Fruit fly (Drosophila melanogaster) whole organism, embryonic: Measurements from ENCODE around the gene CG43221.

Experiments
- Adf1 ChIP-seq: fragments of 200-800 bp; sonication (Bioruptor generic); IDR thresholded peaks from 2 replicates; pipeline ENCODE4 v1.3.6; 2022; ENCODE audit warnings: missing biosample characterization, missing genetic modification characterization
- Antp ChIP-seq: fragments of 200-800 bp; sonication (Bioruptor generic); optimal IDR thresholded peaks from 3 replicates; lab custom pipeline; 2016; ENCODE audit warnings: missing biosample characterization, missing genetic modification characterization
- Bdp1 ChIP-seq: fragments of 200-800 bp; sonication (Bioruptor generic); optimal IDR thresholded peaks from 3 replicates; lab custom pipeline; 2016; ENCODE audit warnings: missing biosample characterization, missing genetic modification characterization
- CG12236 ChIP-seq: fragments of 200-800 bp; sonication (Bioruptor generic); optimal IDR thresholded peaks from 2 replicates; lab custom pipeline; 2016; ENCODE audit warnings: missing biosample characterization, missing genetic modification characterization
- CG1233 ChIP-seq: fragments of 200-800 bp; sonication (Bioruptor generic); optimal IDR thresholded peaks from 4 replicates; lab custom pipeline; 2018; ENCODE audit warnings: missing biosample characterization, mild to moderate bottlenecking, missing genetic modification characterization
- CG1603 ChIP-seq: fragments of 200-800 bp; sonication (Bioruptor generic); optimal IDR thresholded peaks from 2 replicates; lab custom pipeline; 2019; ENCODE audit warnings: missing biosample characterization, mild to moderate bottlenecking, missing genetic modification characterization, moderate library complexity
- CG1647 ChIP-seq: fragments of 200-800 bp; sonication (Bioruptor generic); optimal IDR thresholded peaks from 3 replicates; lab custom pipeline; 2016; ENCODE audit warnings: missing biosample characterization, missing genetic modification characterization
- CG16779 ChIP-seq: fragments of 200-800 bp; sonication (Bioruptor generic); IDR thresholded peaks from 2 replicates; pipeline ENCODE4 v1.3.6; 2022; ENCODE audit warnings: missing biosample characterization, missing genetic modification characterization
- CG1792 ChIP-seq: fragments of 200-800 bp; sonication (Bioruptor generic); optimal IDR thresholded peaks from 2 replicates; lab custom pipeline; 2016; ENCODE audit warnings: missing biosample characterization, missing genetic modification characterization
- CG2116 ChIP-seq: fragments of 200-800 bp; sonication (Bioruptor generic); optimal IDR thresholded peaks from 3 replicates; lab custom pipeline; 2018; ENCODE audit warnings: missing biosample characterization, mild to moderate bottlenecking, missing genetic modification characterization
- CG34422 ChIP-seq: fragments of 200-800 bp; sonication (Bioruptor generic); IDR thresholded peaks from 3 replicates; pipeline ENCODE4 v1.3.6; 2022; ENCODE audit warnings: missing biosample characterization, missing genetic modification characterization
- CG3995 ChIP-seq: fragments of 200-800 bp; sonication (Bioruptor generic); optimal IDR thresholded peaks from 3 replicates; lab custom pipeline; 2016; ENCODE audit warnings: missing biosample characterization, missing genetic modification characterization
- CG43689 ChIP-seq: fragments of 200-800 bp; sonication (Bioruptor generic); IDR thresholded peaks from 2 replicates; pipeline ENCODE4 v1.3.6; 2022; ENCODE audit warnings: missing biosample characterization, missing genetic modification characterization
- CG9876 ChIP-seq: fragments of 200-800 bp; sonication (Bioruptor generic); optimal IDR thresholded peaks from 2 replicates; lab custom pipeline; 2016; ENCODE audit warnings: missing biosample characterization, missing genetic modification characterization
- CoRest ChIP-seq: fragments of 200-800 bp; sonication (Bioruptor generic); optimal IDR thresholded peaks from 3 replicates; lab custom pipeline; 2018; ENCODE audit warnings: missing biosample characterization, mild to moderate bottlenecking, missing genetic modification characterization, moderate library complexity
- D19B ChIP-seq: fragments of 200-800 bp; sonication (Bioruptor generic); optimal IDR thresholded peaks from 2 replicates; lab custom pipeline; 2017; ENCODE audit warnings: missing biosample characterization, mild to moderate bottlenecking, missing genetic modification characterization
- Dek ChIP-seq: fragments of 200-800 bp; sonication (Bioruptor generic); optimal IDR thresholded peaks from 3 replicates; lab custom pipeline; 2019; ENCODE audit warnings: missing biosample characterization, mild to moderate bottlenecking, missing genetic modification characterization, moderate library complexity
- Dfd ChIP-seq, 2 experiments: fragments of >200 bp; optimal IDR thresholded peaks; 2 replicates each; lab custom pipeline; 2017; ENCODE audit warnings: missing biosample characterization in 2 of 2, missing genetic modification characterization in 2 of 2
- Dip3 ChIP-seq: fragments of 200-800 bp; sonication (Bioruptor generic); optimal IDR thresholded peaks from 3 replicates; lab custom pipeline; 2016; ENCODE audit warnings: missing biosample characterization, missing genetic modification characterization
- HLH54F ChIP-seq: fragments of 200-800 bp; sonication (Bioruptor generic); optimal IDR thresholded peaks from 3 replicates; lab custom pipeline; 2016; ENCODE audit warnings: missing biosample characterization, missing genetic modification characterization
- HmgD ChIP-seq: fragments of 200-800 bp; sonication (Bioruptor generic); optimal IDR thresholded peaks from 3 replicates; lab custom pipeline; 2016; ENCODE audit warnings: missing biosample characterization, missing genetic modification characterization
- Hmr ChIP-seq: fragments of 200-800 bp; sonication (Bioruptor generic); optimal IDR thresholded peaks from 3 replicates; lab custom pipeline; 2017; ENCODE audit warnings: mild to moderate bottlenecking, missing biosample characterization, missing genetic modification reagents, missing genetic modification characterization
- Jarid2 ChIP-seq: fragments of 200-800 bp; sonication (Bioruptor generic); optimal IDR thresholded peaks from 3 replicates; lab custom pipeline; 2017; ENCODE audit warnings: mild to moderate bottlenecking, missing biosample characterization, missing genetic modification reagents, missing genetic modification characterization
- Myb ChIP-seq: fragments of 200-800 bp; sonication (Bioruptor generic); optimal IDR thresholded peaks from 2 replicates; lab custom pipeline; 2016; ENCODE audit warnings: missing biosample characterization, missing genetic modification characterization
- Nf-YB ChIP-seq: fragments of 200-800 bp; sonication (Bioruptor generic); optimal IDR thresholded peaks from 3 replicates; lab custom pipeline; 2019; ENCODE audit warnings: missing biosample characterization, mild to moderate bottlenecking, missing genetic modification characterization, moderate library complexity
- Oaz ChIP-seq: fragments of 200-800 bp; sonication (Bioruptor generic); IDR thresholded peaks from 2 replicates; pipeline ENCODE4 v1.3.6; 2022; ENCODE audit warnings: missing biosample characterization, missing genetic modification characterization
- Rfx ChIP-seq: fragments of 200-800 bp; sonication (Bioruptor generic); IDR thresholded peaks from 2 replicates; pipeline ENCODE4 v1.3.6; 2022; ENCODE audit warnings: missing biosample characterization, missing genetic modification characterization
- Spps ChIP-seq: fragments of 200-800 bp; sonication (Bioruptor generic); optimal IDR thresholded peaks from 2 replicates; lab custom pipeline; 2018; ENCODE audit warnings: missing biosample characterization, mild to moderate bottlenecking, missing genetic modification characterization
- Tbp ChIP-seq: fragments of >200 bp; optimal IDR thresholded peaks from 2 replicates; lab custom pipeline; 2018; ENCODE audit warnings: missing biosample characterization, missing genetic modification characterization
- az2 ChIP-seq: fragments of 200-800 bp; sonication (Bioruptor generic); optimal IDR thresholded peaks from 3 replicates; lab custom pipeline; 2016; ENCODE audit warnings: missing biosample characterization, missing genetic modification characterization
- br ChIP-seq: fragments of >200 bp; optimal IDR thresholded peaks from 2 replicates; lab custom pipeline; 2017
- crc ChIP-seq: fragments of 200-800 bp; sonication (Bioruptor generic); optimal IDR thresholded peaks from 2 replicates; lab custom pipeline; 2016; ENCODE audit warnings: missing biosample characterization, missing genetic modification characterization
- cwo ChIP-seq: fragments of 200-800 bp; sonication (Bioruptor generic); optimal IDR thresholded peaks from 3 replicates; lab custom pipeline; 2017; ENCODE audit warnings: missing biosample characterization, missing genetic modification characterization, mild to moderate bottlenecking, moderate library complexity, missing genetic modification reagents
- dm ChIP-seq: fragments of 200-800 bp; sonication (Bioruptor generic); optimal IDR thresholded peaks from 3 replicates; lab custom pipeline; 2016; ENCODE audit warnings: missing biosample characterization, missing genetic modification characterization
- dpn ChIP-seq, 2 experiments: fragments of 200-800 bp; sonication (Bioruptor generic); optimal IDR thresholded peaks; 3 replicates each; lab custom pipeline; 2016; ENCODE audit warnings: missing biosample characterization in 2 of 2, missing genetic modification characterization in 2 of 2
- emc ChIP-seq: fragments of 200-800 bp; sonication (Bioruptor generic); optimal IDR thresholded peaks from 2 replicates; lab custom pipeline; 2016; ENCODE audit warnings: missing biosample characterization, missing genetic modification characterization
- en ChIP-seq: fragments of 200-800 bp; sonication (Bioruptor generic); optimal IDR thresholded peaks from 2 replicates; lab custom pipeline; 2016; ENCODE audit warnings: missing biosample characterization, missing genetic modification characterization
- eve ChIP-seq, 2 experiments: fragments of >200 bp; optimal IDR thresholded peaks; 2 replicates each; lab custom pipeline; 2017; ENCODE audit warnings: missing biosample characterization in 2 of 2, missing genetic modification characterization in 2 of 2
- fd3F ChIP-seq: fragments of 200-800 bp; sonication (Bioruptor generic); optimal IDR thresholded peaks from 2 replicates; lab custom pipeline; 2018; ENCODE audit warnings: missing biosample characterization, mild to moderate bottlenecking, missing genetic modification characterization, moderate library complexity
- gro ChIP-seq: fragments of 200-800 bp; sonication (Bioruptor generic); optimal IDR thresholded peaks from 2 replicates; lab custom pipeline; 2016; ENCODE audit warnings: missing biosample characterization, missing genetic modification characterization
- jumu ChIP-seq: fragments of 200-800 bp; sonication (Bioruptor generic); optimal IDR thresholded peaks from 3 replicates; lab custom pipeline; 2016; ENCODE audit warnings: missing biosample characterization, missing genetic modification characterization
- ken ChIP-seq: fragments of 200-800 bp; sonication (Bioruptor generic); IDR thresholded peaks from 3 replicates; pipeline ENCODE4 v1.3.6; 2022; ENCODE audit warnings: missing biosample characterization, missing genetic modification characterization
- phol ChIP-seq: fragments of 200-800 bp; sonication (Bioruptor generic); optimal IDR thresholded peaks from 3 replicates; lab custom pipeline; 2018; ENCODE audit warnings: missing biosample characterization, mild to moderate bottlenecking, missing genetic modification characterization, moderate library complexity
- pita ChIP-seq: fragments of 200-800 bp; sonication (Bioruptor generic); optimal IDR thresholded peaks from 2 replicates; lab custom pipeline; 2017; ENCODE audit warnings: missing biosample characterization, mild to moderate bottlenecking, missing genetic modification characterization
- repo ChIP-seq: fragments of 200-800 bp; sonication (Bioruptor generic); optimal IDR thresholded peaks from 2 replicates; lab custom pipeline; 2016; ENCODE audit warnings: missing biosample characterization, missing genetic modification characterization
- slbo ChIP-seq: fragments of 200-800 bp; sonication (Bioruptor generic); IDR thresholded peaks from 2 replicates; pipeline ENCODE4 v1.3.6; 2022; ENCODE audit warnings: missing biosample characterization, missing genetic modification characterization
- sob ChIP-seq: fragments of 200-800 bp; sonication (Bioruptor generic); IDR thresholded peaks from 2 replicates; pipeline ENCODE4 v1.3.6; 2022; ENCODE audit warnings: missing biosample characterization, missing genetic modification characterization
- tio ChIP-seq: fragments of 200-800 bp; sonication (Bioruptor generic); optimal IDR thresholded peaks from 2 replicates; lab custom pipeline; 2017; ENCODE audit warnings: missing biosample characterization, missing genetic modification characterization, inconsistent platforms
- tll ChIP-seq, 2 experiments: fragments of 200-800 bp in 1 of 2; fragments of >200 bp in 1 of 2; sonication (Bioruptor generic) in 1 of 2; optimal IDR thresholded peaks; 2 replicates each; lab custom pipeline; 2017 to 2019; ENCODE audit warnings: missing biosample characterization in 2 of 2, missing genetic modification characterization in 2 of 2, mild to moderate bottlenecking in 1 of 2, moderate library complexity in 1 of 2
- trh ChIP-seq: fragments of 200-800 bp; sonication (Bioruptor generic); optimal IDR thresholded peaks from 2 replicates; lab custom pipeline; 2016; ENCODE audit warnings: missing biosample characterization, missing genetic modification characterization
- tup ChIP-seq: fragments of 200-800 bp; sonication (Bioruptor generic); optimal IDR thresholded peaks from 2 replicates; lab custom pipeline; 2016; ENCODE audit warnings: missing biosample characterization, mild to moderate bottlenecking, missing genetic modification characterization, moderate library complexity
- twi ChIP-seq: fragments of 200-800 bp; optimal IDR thresholded peaks from 2 replicates; lab custom pipeline; 2019; ENCODE audit warnings: missing biosample characterization, mild to moderate bottlenecking, missing genetic modification characterization, moderate library complexity
- usp ChIP-seq: fragments of >200 bp; optimal IDR thresholded peaks from 2 replicates; lab custom pipeline; 2017; ENCODE audit warnings: missing biosample characterization, missing genetic modification characterization

The CG43221 gene

dm6 chr2L:17470630-17471029, 14.9 kb upstream of the CG43221 start (continued):
- no peak for TF ChIP-seq Dfd (GFP tag; optimal IDR thresholded peaks at IDR 0.05; lab: Kevin White, UChicago)
- no peak for TF ChIP-seq slbo (GFP tag; lab: Robert Waterston, UW)
- no peak for TF ChIP-seq usp
- TF ChIP-seq tll (GFP tag; optimal IDR thresholded peaks at IDR 0.05; lab: Kevin White, UChicago) = no peak
- no peak for TF ChIP-seq br (lab: Kevin White, UChicago)
- TF ChIP-seq Hmr (GFP tag; lab: Kevin White, UChicago) = peak; percentile 90
- TF ChIP-seq fd3F (GFP tag; lab: Kevin White, UChicago) = peak; percentile 89
- TF ChIP-seq CG12236 = no peak
- peak; percentile 14 for TF ChIP-seq tup (GFP tag; lab: Kevin White, UChicago)
- TF ChIP-seq tio (GFP tag; lab: Kevin White, UChicago) = no peak
- TF ChIP-seq HLH54F (GFP tag; lab: Kevin White, UChicago) = peak; percentile 2
- TF ChIP-seq Antp (GFP tag; lab: Kevin White, UChicago) = no peak
- TF ChIP-seq eve (GFP tag; optimal IDR thresholded peaks at IDR 0.05; lab: Kevin White, UChicago) = no peak
- TF ChIP-seq ken (GFP tag; lab: Robert Waterston, UW) = no peak
- no peak for TF ChIP-seq Oaz
- TF ChIP-seq Dek (tag; lab: Kevin White, UChicago) = peak; percentile 69
- TF ChIP-seq Nf-YB (GFP tag; lab: Kevin White, UChicago) = no peak
- no peak for TF ChIP-seq dm (GFP tag; lab: Kevin White, UChicago)
- TF ChIP-seq CG1233 (GFP tag; lab: Kevin White, UChicago) = peak; percentile 64
- no peak for TF ChIP-seq CG1603
- peak; percentile 13 for TF ChIP-seq emc (GFP tag; lab: Kevin White, UChicago)
- no peak for TF ChIP-seq az2 (GFP tag; lab: Kevin White, UChicago)
- peak; percentile 35 for TF ChIP-seq Myb (GFP tag; lab: Kevin White, UChicago)
- peak; percentile 49 for TF ChIP-seq Dip3 (GFP tag; lab: Kevin White, UChicago)
- no peak for TF ChIP-seq CG16779 (GFP tag; lab: Robert Waterston, UW)
- TF ChIP-seq Rfx (GFP tag; lab: Robert Waterston, UW) = peak; percentile 78
- TF ChIP-seq D19B (GFP tag; lab: Kevin White, UChicago) = peak; percentile 62
- no peak for TF ChIP-seq en (GFP tag; lab: Kevin White, UChicago)
- TF ChIP-seq pita (GFP tag; lab: Kevin White, UChicago) = no peak
- peak; percentile 62 for TF ChIP-seq cwo
- no peak for TF ChIP-seq CG9876 (GFP tag; lab: Kevin White, UChicago)
- TF ChIP-seq CG1647 (GFP tag; lab: Kevin White, UChicago) = peak; percentile 26
- TF ChIP-seq Adf1 (GFP tag; lab: Robert Waterston, UW) = peak; percentile 66
- TF ChIP-seq twi = no peak
- no peak for TF ChIP-seq jumu (GFP tag; lab: Kevin White, UChicago)
- TF ChIP-seq phol (tag; lab: Kevin White, UChicago) = no peak
- no peak for TF ChIP-seq CG43689 (GFP tag; lab: Robert Waterston, UW)
- no peak for TF ChIP-seq trh
- no peak for TF ChIP-seq Tbp (GFP tag; lab: Kevin White, UChicago)
- peak; percentile 35 for TF ChIP-seq Bdp1 (GFP tag; lab: Kevin White, UChicago)
- TF ChIP-seq crc (GFP tag; lab: Kevin White, UChicago) = peak; percentile 60
- TF ChIP-seq repo (GFP tag; lab: Kevin White, UChicago) = no peak
- peak; percentile 42; the same call in 1 of the 3 replicates for TF ChIP-seq CG34422 (GFP tag; lab: Robert Waterston, UW)
- TF ChIP-seq HmgD (GFP tag; lab: Kevin White, UChicago) = no peak
- TF ChIP-seq Jarid2 (GFP tag; lab: Kevin White, UChicago) = no peak
- TF ChIP-seq CG2116 (GFP tag; lab: Kevin White, UChicago) = peak; percentile 13
- peak; percentile 93 for TF ChIP-seq gro (GFP tag; lab: Kevin White, UChicago)
- peak; percentile 22 for TF ChIP-seq CG1792
- TF ChIP-seq CoRest (tag; lab: Kevin White, UChicago) = peak; percentile 50
- peak; percentile 78; the same call in 1 of the 2 replicates for TF ChIP-seq sob (GFP tag; lab: Robert Waterston, UW)
- peak; percentile 36 for TF ChIP-seq CG3995 (GFP tag; lab: Kevin White, UChicago)
- peak in 1 of 2 experiments; percentile 80 for TF ChIP-seq dpn (GFP tag; optimal IDR thresholded peaks at IDR 0.05; lab: Kevin White, UChicago)
- TF ChIP-seq Spps (tag; lab: Kevin White, UChicago) = no peak
